Worm (Caenorhabditis elegans) whole organism, young adult: ENCODE results near the gene F26D2.13.

ENCODE experiments used
- B0019.2 ChIP-seq: fragments of 200-800 bp; sonication (Bioruptor generic); conservative IDR thresholded peaks from 2 replicates; pipeline ENCODE4 v1.3.6; 2022; ENCODE audit warnings: missing genetic modification reagents, missing genetic modification characterization, missing compliant biosample characterization
- B0261.1 ChIP-seq: sonication (generic microtip); optimal IDR thresholded peaks from 2 replicates; lab custom pipeline; 2016; ENCODE audit warnings: mild to moderate bottlenecking, missing genetic modification characterization, moderate library complexity, missing compliant biosample characterization
- F37B4.10 ChIP-seq: fragments of 200-800 bp; sonication (Bioruptor generic); IDR thresholded peaks from 2 replicates; pipeline ENCODE4 v1.3.6; 2022; ENCODE audit warnings: missing genetic modification characterization, missing compliant biosample characterization
- F52B5.7 ChIP-seq: sonication (generic microtip); optimal IDR thresholded peaks from 2 replicates; lab custom pipeline; 2016; ENCODE audit warnings: mild to moderate bottlenecking, missing genetic modification characterization, missing compliant biosample characterization
- F55B11.4 ChIP-seq: sonication (generic microtip); optimal IDR thresholded peaks from 2 replicates; lab custom pipeline; 2016; ENCODE audit warnings: missing compliant biosample characterization, missing genetic modification characterization, borderline replicate concordance; ENCODE audit not compliant: insufficient read depth
- K11D2.4 ChIP-seq: fragments of 200-800 bp; sonication (Bioruptor generic); IDR thresholded peaks from 2 replicates; pipeline ENCODE4 v1.3.6; 2022; ENCODE audit warnings: missing genetic modification reagents, missing genetic modification characterization, missing compliant biosample characterization
- Y56A3A.18 ChIP-seq: fragments of 200-800 bp; sonication (Bioruptor generic); IDR thresholded peaks from 2 replicates; pipeline ENCODE4 v1.3.6; 2022; ENCODE audit warnings: missing genetic modification reagents, missing genetic modification characterization, missing compliant biosample characterization
- cebp-2 ChIP-seq: fragments of 200-800 bp; sonication (Bioruptor generic); IDR thresholded peaks from 2 replicates; pipeline ENCODE4 v1.3.6; 2022; ENCODE audit warnings: missing genetic modification characterization, missing compliant biosample characterization
- ceh-40 ChIP-seq: fragments of 200-800 bp; sonication (Bioruptor generic); IDR thresholded peaks from 2 replicates; pipeline ENCODE4 v1.3.6; 2022; ENCODE audit warnings: missing genetic modification characterization, missing compliant biosample characterization
- dpff-1 ChIP-seq: sonication (generic microtip); optimal IDR thresholded peaks from 2 replicates; lab custom pipeline; 2017; ENCODE audit warnings: mild to moderate bottlenecking, missing genetic modification characterization, missing compliant biosample characterization
- dpl-1 ChIP-seq: fragments of 150-350 bp; optimal IDR thresholded peaks from 2 replicates; lab custom pipeline; 2014; ENCODE audit warnings: missing biosample characterization, missing genetic modification reagents, missing genetic modification characterization
- him-1 ChIP-seq: sonication (generic microtip); optimal IDR thresholded peaks from 2 replicates; lab custom pipeline; 2016; ENCODE audit warnings: missing genotype, missing genetic modification reagents, missing genetic modification characterization, missing compliant biosample characterization
- lin-40 ChIP-seq: sonication (generic microtip); optimal IDR thresholded peaks from 2 replicates; lab custom pipeline; 2016; ENCODE audit warnings: missing genetic modification characterization, mild to moderate bottlenecking, missing compliant biosample characterization, missing genotype, missing genetic modification reagents
- lsl-1 ChIP-seq: fragments of 200-800 bp; sonication (Bioruptor generic); optimal IDR thresholded peaks from 2 replicates; lab custom pipeline; 2018; ENCODE audit warnings: mild to moderate bottlenecking, missing genetic modification characterization, moderate library complexity, missing compliant biosample characterization
- nfya-1 ChIP-seq: sonication (generic microtip); optimal IDR thresholded peaks from 2 replicates; lab custom pipeline; 2017; ENCODE audit warnings: antibody characterized with exemption, missing compliant biosample characterization, missing genetic modification characterization, borderline replicate concordance; ENCODE audit not compliant: insufficient read depth
- nfya-2 ChIP-seq: fragments of 200-800 bp; sonication (Bioruptor generic); IDR thresholded peaks from 2 replicates; pipeline ENCODE4 v1.3.6; 2022; ENCODE audit warnings: missing genetic modification reagents, missing genetic modification characterization, missing compliant biosample characterization
- nfyb-1 ChIP-seq: fragments of 200-800 bp; sonication (Bioruptor generic); IDR thresholded peaks from 2 replicates; pipeline ENCODE4 v1.3.6; 2022; ENCODE audit warnings: missing genetic modification reagents, missing genetic modification characterization, missing compliant biosample characterization
- rcor-1 ChIP-seq: fragments of 200-800 bp; sonication (Bioruptor generic); IDR thresholded peaks from 2 replicates; pipeline ENCODE4 v1.3.6; 2022; ENCODE audit warnings: missing genetic modification reagents, missing genetic modification characterization, missing compliant biosample characterization
- rec-8 ChIP-seq, 2 experiments: sonication (generic microtip); optimal IDR thresholded peaks; 2 replicates each; lab custom pipeline; 2016; ENCODE audit warnings: mild to moderate bottlenecking in 2 of 2, missing genetic modification characterization in 2 of 2, missing genetic modification reagents in 2 of 2, missing genotype in 2 of 2, missing biosample characterization in 1 of 2, missing compliant biosample characterization in 1 of 2, moderate library complexity in 1 of 2
- repo-1 ChIP-seq: sonication (generic microtip); optimal IDR thresholded peaks from 2 replicates; lab custom pipeline; 2017; ENCODE audit warnings: mild to moderate bottlenecking, missing genetic modification characterization, missing compliant biosample characterization
- rpc-1 ChIP-seq, 2 experiments: fragments of 150-350 bp in 1 of 2; sonication (generic microtip) in 1 of 2; optimal IDR thresholded peaks; 2 replicates each; lab custom pipeline; 2014 to 2018; ENCODE audit warnings: missing biosample characterization in 1 of 2, missing genetic modification characterization in 1 of 2, missing genetic modification reagents in 1 of 2, missing genotype in 1 of 2
- snpc-1.1 ChIP-seq: sonication (generic microtip); optimal IDR thresholded peaks from 2 replicates; lab custom pipeline; 2017; ENCODE audit warnings: missing genetic modification characterization, mild to moderate bottlenecking, missing compliant biosample characterization, antibody characterized with exemption, moderate library complexity, missing genotype, missing genetic modification reagents; ENCODE audit not compliant: insufficient read depth
- snpc-3.4 ChIP-seq: sonication (generic microtip); optimal IDR thresholded peaks from 2 replicates; lab custom pipeline; 2017; ENCODE audit warnings: missing genetic modification characterization, mild to moderate bottlenecking, missing compliant biosample characterization, antibody characterized with exemption, moderate library complexity, missing genotype, missing genetic modification reagents
- snpc-4 ChIP-seq, 5 experiments: fragments of 150-350 bp in 1 of 5; sonication (generic microtip) in 4 of 5; optimal IDR thresholded peaks; 2 replicates each; lab custom pipeline; 2014 to 2018; ENCODE audit warnings: missing genetic modification characterization in 5 of 5, missing biosample characterization in 3 of 5, antibody characterized with exemption in 2 of 5, mild to moderate bottlenecking in 2 of 5, missing compliant biosample characterization in 2 of 5, missing genotype in 2 of 5, moderate library complexity in 2 of 5, missing genetic modification reagents in 1 of 5
- tbp1 ChIP-seq: fragments of 200-800 bp; sonication (Bioruptor generic); optimal IDR thresholded peaks from 2 replicates; lab custom pipeline; 2018; ENCODE audit warnings: mild to moderate bottlenecking, missing genetic modification characterization, missing compliant biosample characterization
- unc-62 ChIP-seq: fragments of 150-350 bp; optimal IDR thresholded peaks from 2 replicates; lab custom pipeline; 2014; ENCODE audit warnings: missing biosample characterization, missing genetic modification reagents, missing genetic modification characterization
- zfh-2 ChIP-seq: fragments of 200-800 bp; sonication (Bioruptor generic); conservative IDR thresholded peaks from 2 replicates; pipeline ENCODE4 v1.3.6; 2022; ENCODE audit warnings: missing genetic modification reagents, missing genetic modification characterization, missing compliant biosample characterization
- ztf-3 ChIP-seq: fragments of 200-800 bp; sonication (Bioruptor generic); optimal IDR thresholded peaks from 2 replicates; lab custom pipeline; 2018; ENCODE audit warnings: mild to moderate bottlenecking, missing genetic modification characterization, missing compliant biosample characterization

F26D2.13 gene

ce11 chrV:16447735-16448134 lies 12.3 kb upstream of the F26D2.13 start, which contains the start of gene T08G3.13:
Gene T08G3.13 (plus strand): TSS chrV:16448035.
- TF ChIP-seq rec-8 (tag; optimal IDR thresholded peaks at IDR 0.05; lab: Kevin White, UChicago) (no peak), nfyb-1 (GFP tag; lab: Robert Waterston, UW) (no peak), rpc-1 (optimal IDR thresholded peaks at IDR 0.05; lab: Kevin White, UChicago) (no peak), rpc-1 (tag; optimal IDR thresholded peaks at IDR 0.05; lab: Kevin White, UChicago) (no peak), nfya-1 (tag; lab: Kevin White, UChicago) (no peak), Y56A3A.18 (no peak), lsl-1 (GFP tag; lab: Kevin White, UChicago) (no peak), ztf-3 (no peak), F52B5.7 (tag; lab: Kevin White, UChicago) (no peak), repo-1 (tag; lab: Kevin White, UChicago) (no peak)

- TF ChIP-seq tbp1 (GFP tag; lab: Kevin White, UChicago) = no peak
- no peak for TF ChIP-seq snpc-3.4 (tag; lab: Kevin White, UChicago)
Measured at ce11 chrV:16446191-16446590, 10.8 kb upstream of the F26D2.13 start.

- no peak for TF ChIP-seq him-1 (tag; lab: Kevin White, UChicago)
- TF ChIP-seq ceh-40 (GFP tag; lab: Robert Waterston, UW) = no peak
- TF ChIP-seq B0261.1 (tag; lab: Kevin White, UChicago) = no peak
- TF ChIP-seq rcor-1 (GFP tag; lab: Robert Waterston, UW) = no peak
- no peak for TF ChIP-seq nfya-2 (GFP tag; lab: Robert Waterston, UW)
- TF ChIP-seq cebp-2 (GFP tag; lab: Robert Waterston, UW) = no peak
- TF ChIP-seq F37B4.10 (GFP tag; lab: Robert Waterston, UW) = no peak
- no peak for TF ChIP-seq B0019.2 (GFP tag; lab: Robert Waterston, UW)
- TF ChIP-seq zfh-2 (GFP tag; lab: Robert Waterston, UW) = no peak
- no peak for TF ChIP-seq lin-40 (tag; lab: Kevin White, UChicago)
- TF ChIP-seq dpff-1 = no peak
- no peak for TF ChIP-seq snpc-4 (GFP tag; optimal IDR thresholded peaks at IDR 0.05; lab: Kevin White, UChicago)
- no peak for TF ChIP-seq snpc-4 (tag; optimal IDR thresholded peaks at IDR 0.05; lab: Kevin White, UChicago)
Measured at ce11 chrV:16445676-16446075, 10.3 kb upstream of the F26D2.13 start, which contains the start of gene T08G3.6. Gene T08G3.6 (plus strand): TSS chrV:16445976.

ce11 chrV:16443626-16444025 lies 8.2 kb upstream of the F26D2.13 start, which contains the start of gene srh-141:
Gene srh-141 (plus strand): TSS chrV:16443926.
- TF ChIP-seq F55B11.4 (tag; lab: Kevin White, UChicago) = no peak
- no peak for TF ChIP-seq snpc-1.1 (tag; lab: Kevin White, UChicago)
- TF ChIP-seq nfyb-1 (GFP tag; lab: Robert Waterston, UW) = no peak
- TF ChIP-seq snpc-4 (GFP tag; optimal IDR thresholded peaks at IDR 0.05; lab: Kevin White, UChicago) = no peak
- no peak for TF ChIP-seq snpc-4 (tag; optimal IDR thresholded peaks at IDR 0.05; lab: Kevin White, UChicago)
- no peak for TF ChIP-seq zfh-2 (GFP tag; lab: Robert Waterston, UW)
- no peak for TF ChIP-seq K11D2.4 (GFP tag; lab: Robert Waterston, UW)
- TF ChIP-seq, all 124 proteins: peak for 0

ce11 chrV:16437546-16437945 lies 2.1 kb upstream of the F26D2.13 start, which contains the start of gene F26D2.15:
Gene F26D2.15 (plus strand): TSS chrV:16437846.
- TF ChIP-seq snpc-4 (GFP tag; optimal IDR thresholded peaks at IDR 0.05; lab: Kevin White, UChicago) (no peak), snpc-4 (tag; optimal IDR thresholded peaks at IDR 0.05; lab: Kevin White, UChicago) (no peak), dpl-1 (no peak), unc-62 (GFP tag; lab: Kevin White, UChicago) (no peak)
